Fruit fly (Drosophila melanogaster) whole organism, embryonic: ENCODE results near the gene Ir92a.

Experiments used
- Atf-2 ChIP-seq: fragments of 200-800 bp; sonication (Bioruptor generic); optimal IDR thresholded peaks from 2 replicates; lab custom pipeline; 2016; ENCODE audit warnings: missing biosample characterization, missing genetic modification characterization
- Atf3 ChIP-seq: fragments of 200-800 bp; sonication (Bioruptor generic); optimal IDR thresholded peaks from 3 replicates; lab custom pipeline; 2016; ENCODE audit warnings: missing biosample characterization, missing genetic modification characterization
- Bdp1 ChIP-seq: fragments of 200-800 bp; sonication (Bioruptor generic); optimal IDR thresholded peaks from 3 replicates; lab custom pipeline; 2016; ENCODE audit warnings: missing biosample characterization, missing genetic modification characterization
- BtbVII ChIP-seq: fragments of 200-800 bp; sonication (Bioruptor generic); optimal IDR thresholded peaks from 3 replicates; lab custom pipeline; 2017; ENCODE audit warnings: missing biosample characterization, mild to moderate bottlenecking, missing genetic modification characterization
- CG10209 ChIP-seq: fragments of 200-800 bp; sonication (Bioruptor generic); optimal IDR thresholded peaks from 3 replicates; lab custom pipeline; 2017; ENCODE audit warnings: missing biosample characterization, mild to moderate bottlenecking, missing genetic modification characterization, missing genetic modification reagents
- CG10979 ChIP-seq: fragments of 200-800 bp; sonication (Bioruptor generic); optimal IDR thresholded peaks from 2 replicates; lab custom pipeline; 2018; ENCODE audit warnings: missing biosample characterization, mild to moderate bottlenecking, missing genetic modification characterization, moderate library complexity
- CG11398 ChIP-seq: fragments of 200-800 bp; sonication (Bioruptor generic); optimal IDR thresholded peaks from 2 replicates; lab custom pipeline; 2016; ENCODE audit warnings: missing biosample characterization, missing genetic modification characterization
- CG12744 ChIP-seq: fragments of 200-800 bp; sonication (Bioruptor generic); optimal IDR thresholded peaks from 2 replicates; lab custom pipeline; 2016; ENCODE audit warnings: missing biosample characterization, missing genetic modification characterization
- CG13775 ChIP-seq: fragments of 200-800 bp; sonication (Bioruptor generic); optimal IDR thresholded peaks from 3 replicates; lab custom pipeline; 2017; ENCODE audit warnings: missing biosample characterization, mild to moderate bottlenecking, missing genetic modification characterization
- CG14667 ChIP-seq: fragments of 200-800 bp; sonication (Bioruptor generic); IDR thresholded peaks from 2 replicates; pipeline ENCODE4 v1.3.6; 2022; ENCODE audit warnings: missing biosample characterization, missing genetic modification characterization
- CG14710 ChIP-seq: fragments of 200-800 bp; sonication (Bioruptor generic); optimal IDR thresholded peaks from 3 replicates; lab custom pipeline; 2019; ENCODE audit warnings: missing biosample characterization, mild to moderate bottlenecking, missing genetic modification characterization, moderate library complexity
- CG15514 ChIP-seq: fragments of 200-800 bp; sonication (Bioruptor generic); optimal IDR thresholded peaks from 3 replicates; lab custom pipeline; 2017; ENCODE audit warnings: missing biosample characterization, missing genetic modification characterization, mild to moderate bottlenecking, moderate library complexity, missing genetic modification reagents
- CG1602 ChIP-seq: fragments of 200-800 bp; sonication (Bioruptor generic); optimal IDR thresholded peaks from 3 replicates; lab custom pipeline; 2016; ENCODE audit warnings: missing biosample characterization, missing genetic modification characterization
- CG18011 ChIP-seq: fragments of 200-800 bp; sonication (Bioruptor generic); optimal IDR thresholded peaks from 2 replicates; lab custom pipeline; 2017; ENCODE audit warnings: missing biosample characterization, missing genetic modification characterization, mild to moderate bottlenecking, moderate library complexity, missing genotype
- CG30020 ChIP-seq: fragments of 200-800 bp; optimal IDR thresholded peaks from 2 replicates; lab custom pipeline; 2019; ENCODE audit warnings: missing biosample characterization, mild to moderate bottlenecking, missing genetic modification characterization, moderate library complexity
- CG4404 ChIP-seq: fragments of 200-800 bp; sonication (Bioruptor generic); IDR thresholded peaks from 2 replicates; pipeline ENCODE4 v1.3.6; 2022; ENCODE audit warnings: missing biosample characterization, missing genetic modification characterization
- CG4707 ChIP-seq: fragments of 200-800 bp; sonication (Bioruptor generic); optimal IDR thresholded peaks from 2 replicates; lab custom pipeline; 2018; ENCODE audit warnings: missing biosample characterization, mild to moderate bottlenecking, missing genetic modification characterization, moderate library complexity
- CG5245 ChIP-seq: fragments of 200-800 bp; sonication (Bioruptor generic); optimal IDR thresholded peaks from 3 replicates; lab custom pipeline; 2016; ENCODE audit warnings: missing biosample characterization, missing genetic modification characterization
- CG6765 ChIP-seq: fragments of 200-800 bp; sonication (Bioruptor generic); optimal IDR thresholded peaks from 3 replicates; lab custom pipeline; 2017; ENCODE audit warnings: missing biosample characterization, mild to moderate bottlenecking, missing genetic modification characterization
- CTCF ChIP-seq: fragments of 200-800 bp; sonication (Bioruptor generic); optimal IDR thresholded peaks from 2 replicates; lab custom pipeline; 2017; ENCODE audit warnings: missing biosample characterization, mild to moderate bottlenecking, missing genetic modification characterization, moderate library complexity
- Fer3 ChIP-seq: fragments of 200-800 bp; sonication (Bioruptor generic); optimal IDR thresholded peaks from 2 replicates; lab custom pipeline; 2018; ENCODE audit warnings: missing biosample characterization, mild to moderate bottlenecking, missing genetic modification characterization, moderate library complexity
- Gug ChIP-seq: fragments of 200-800 bp; sonication (Bioruptor generic); IDR thresholded peaks from 4 replicates; pipeline ENCODE4 v1.3.6; 2022; ENCODE audit warnings: missing biosample characterization, missing genetic modification characterization
- Hr39 ChIP-seq: fragments of >200 bp; optimal IDR thresholded peaks from 2 replicates; lab custom pipeline; 2017
- Myb ChIP-seq: fragments of 200-800 bp; sonication (Bioruptor generic); optimal IDR thresholded peaks from 2 replicates; lab custom pipeline; 2016; ENCODE audit warnings: missing biosample characterization, missing genetic modification characterization
- Nf-YA ChIP-seq: fragments of 200-800 bp; sonication (Bioruptor generic); IDR thresholded peaks from 2 replicates; pipeline ENCODE4 v1.3.6; 2022; ENCODE audit warnings: missing biosample characterization, missing genetic modification characterization
- Poxn ChIP-seq: fragments of 200-800 bp; sonication (Bioruptor generic); IDR thresholded peaks from 2 replicates; pipeline ENCODE4 v1.3.6; 2022; ENCODE audit warnings: missing biosample characterization, missing genetic modification characterization
- Tbp ChIP-seq: fragments of >200 bp; optimal IDR thresholded peaks from 2 replicates; lab custom pipeline; 2018; ENCODE audit warnings: missing biosample characterization, missing genetic modification characterization
- YL-1 ChIP-seq: fragments of 200-800 bp; sonication (Bioruptor generic); optimal IDR thresholded peaks from 3 replicates; lab custom pipeline; 2017; ENCODE audit warnings: missing biosample characterization, mild to moderate bottlenecking, missing genetic modification characterization
- ash1 ChIP-seq: fragments of 200-800 bp; sonication (Bioruptor generic); optimal IDR thresholded peaks from 2 replicates; lab custom pipeline; 2018; ENCODE audit warnings: missing biosample characterization, mild to moderate bottlenecking, missing genetic modification characterization
- bcd ChIP-seq: fragments of 200-800 bp; sonication (Bioruptor generic); optimal IDR thresholded peaks from 2 replicates; lab custom pipeline; 2017; ENCODE audit warnings: missing biosample characterization, mild to moderate bottlenecking, missing genetic modification characterization
- da ChIP-seq: fragments of 200-800 bp; sonication (Bioruptor generic); optimal IDR thresholded peaks from 2 replicates; lab custom pipeline; 2016; ENCODE audit warnings: missing biosample characterization, missing genetic modification characterization
- dm ChIP-seq: fragments of 200-800 bp; sonication (Bioruptor generic); optimal IDR thresholded peaks from 3 replicates; lab custom pipeline; 2016; ENCODE audit warnings: missing biosample characterization, missing genetic modification characterization
- eyg ChIP-seq: fragments of 200-800 bp; sonication (Bioruptor generic); optimal IDR thresholded peaks from 3 replicates; lab custom pipeline; 2016; ENCODE audit warnings: missing biosample characterization, missing genetic modification characterization
- h ChIP-seq: fragments of >200 bp; optimal IDR thresholded peaks from 2 replicates; lab custom pipeline; 2017
- hbn ChIP-seq: fragments of 200-800 bp; sonication (Bioruptor generic); IDR thresholded peaks from 2 replicates; pipeline ENCODE4 v1.3.6; 2022; ENCODE audit warnings: missing biosample characterization, missing genetic modification characterization; ENCODE audit not compliant: partially characterized antibody
- jumu ChIP-seq: fragments of 200-800 bp; sonication (Bioruptor generic); optimal IDR thresholded peaks from 3 replicates; lab custom pipeline; 2016; ENCODE audit warnings: missing biosample characterization, missing genetic modification characterization
- kah ChIP-seq: fragments of 200-800 bp; sonication (Bioruptor generic); optimal IDR thresholded peaks from 2 replicates; lab custom pipeline; 2018; ENCODE audit warnings: missing biosample characterization, mild to moderate bottlenecking, missing genetic modification characterization
- knrl ChIP-seq: fragments of 200-800 bp; sonication (Bioruptor generic); IDR thresholded peaks from 3 replicates; pipeline ENCODE4 v1.3.6; 2022; ENCODE audit warnings: missing biosample characterization, missing genetic modification characterization; ENCODE audit not compliant: partially characterized antibody
- lbe ChIP-seq: fragments of 200-800 bp; sonication (Bioruptor generic); optimal IDR thresholded peaks from 2 replicates; lab custom pipeline; 2016; ENCODE audit warnings: missing biosample characterization, mild to moderate bottlenecking, missing genetic modification characterization
- nerfin-2 ChIP-seq: fragments of 200-800 bp; sonication (Bioruptor generic); IDR thresholded peaks from 2 replicates; pipeline ENCODE4 v1.3.6; 2022; ENCODE audit warnings: missing biosample characterization, missing genetic modification characterization; ENCODE audit not compliant: partially characterized antibody
- oc ChIP-seq: fragments of 200-800 bp; sonication (Bioruptor generic); optimal IDR thresholded peaks from 2 replicates; lab custom pipeline; 2018; ENCODE audit warnings: missing biosample characterization, mild to moderate bottlenecking, missing genetic modification characterization, moderate library complexity
- odd ChIP-seq: fragments of 200-800 bp; sonication (Bioruptor generic); optimal IDR thresholded peaks from 2 replicates; lab custom pipeline; 2017; ENCODE audit warnings: missing biosample characterization, mild to moderate bottlenecking, missing genetic modification characterization
- pho ChIP-seq: fragments of 200-800 bp; sonication (Bioruptor generic); optimal IDR thresholded peaks from 2 replicates; lab custom pipeline; 2016; ENCODE audit warnings: missing biosample characterization, missing genetic modification characterization
- phol ChIP-seq: fragments of 200-800 bp; sonication (Bioruptor generic); optimal IDR thresholded peaks from 3 replicates; lab custom pipeline; 2018; ENCODE audit warnings: missing biosample characterization, mild to moderate bottlenecking, missing genetic modification characterization, moderate library complexity
- ranshi ChIP-seq: fragments of 200-800 bp; sonication (Bioruptor generic); IDR thresholded peaks from 2 replicates; pipeline ENCODE4 v1.3.6; 2022; ENCODE audit warnings: missing biosample characterization, missing genetic modification characterization
- sd ChIP-seq: fragments of 200-800 bp; sonication (Bioruptor generic); optimal IDR thresholded peaks from 3 replicates; lab custom pipeline; 2018; ENCODE audit warnings: missing biosample characterization, mild to moderate bottlenecking, missing genetic modification characterization, moderate library complexity
- sens-2 ChIP-seq: fragments of 200-800 bp; sonication (Bioruptor generic); IDR thresholded peaks from 2 replicates; pipeline ENCODE4 v1.3.6; 2022; ENCODE audit warnings: missing biosample characterization, missing genetic modification characterization
- sim ChIP-seq: fragments of 200-800 bp; sonication (Bioruptor generic); IDR thresholded peaks from 2 replicates; pipeline ENCODE4 v1.3.6; 2022; ENCODE audit warnings: missing biosample characterization, missing genetic modification characterization
- slp2 ChIP-seq: fragments of 200-800 bp; sonication (Bioruptor generic); optimal IDR thresholded peaks from 2 replicates; lab custom pipeline; 2016; ENCODE audit warnings: missing biosample characterization, missing genetic modification characterization
- ssp ChIP-seq: fragments of 200-800 bp; sonication (Bioruptor generic); IDR thresholded peaks from 2 replicates; pipeline ENCODE4 v1.3.6; 2022; ENCODE audit warnings: missing biosample characterization, missing genetic modification characterization
- tna ChIP-seq: fragments of 200-800 bp; sonication (Bioruptor generic); IDR thresholded peaks from 2 replicates; pipeline ENCODE4 v1.3.6; 2022; ENCODE audit warnings: missing biosample characterization, missing genetic modification characterization; ENCODE audit not compliant: partially characterized antibody
- vnd ChIP-seq: fragments of 200-800 bp; sonication (Bioruptor generic); IDR thresholded peaks from 3 replicates; pipeline ENCODE4 v1.3.6; 2022; ENCODE audit warnings: missing biosample characterization, missing genetic modification characterization; ENCODE audit not compliant: partially characterized antibody

Gene Ir92a

dm6 chr3R:20308972-20309660, 29.7 kb upstream of the Ir92a start, which contains the start of gene Orp8 (continued):
- TF ChIP-seq Fer3 (tag; lab: Kevin White, UChicago) (peak; percentile 18), CG5245 (GFP tag; lab: Kevin White, UChicago) (no peak), Nf-YA (GFP tag; lab: Robert Waterston, UW) (no peak), hbn (no peak; the same call in none of the 2 replicates), odd (no peak), da (no peak), ash1 (GFP tag; lab: Kevin White, UChicago) (no peak), CG14710 (tag; lab: Kevin White, UChicago) (peak; percentile 11), Hr39 (no peak), CG13775 (GFP tag; lab: Kevin White, UChicago) (no peak), sd (tag; lab: Kevin White, UChicago) (peak; percentile 61), CG6765 (peak; percentile 65), dm (GFP tag; lab: Kevin White, UChicago) (no peak), CG4707 (GFP tag; lab: Kevin White, UChicago) (no peak), CG12744 (no peak), Myb (GFP tag; lab: Kevin White, UChicago) (peak; percentile 80), pho (GFP tag; lab: Kevin White, UChicago) (no peak), CG11398 (GFP tag; lab: Kevin White, UChicago) (peak; percentile 13), bcd (peak; percentile 19), phol (tag; lab: Kevin White, UChicago) (no peak), Atf-2 (no peak), CG15514 (peak; percentile 29), CG10979 (tag; lab: Kevin White, UChicago) (no peak), h (no peak), YL-1 (GFP tag; lab: Kevin White, UChicago) (peak; percentile 66), CG1602 (GFP tag; lab: Kevin White, UChicago) (no peak), oc (tag; lab: Kevin White, UChicago) (no peak), BtbVII (peak; percentile 82), jumu (GFP tag; lab: Kevin White, UChicago) (no peak), vnd (GFP tag; lab: Robert Waterston, UW) (no peak), knrl (GFP tag; lab: Robert Waterston, UW) (no peak), kah (GFP tag; lab: Kevin White, UChicago) (no peak), Atf3 (GFP tag; lab: Kevin White, UChicago) (peak; percentile 95), tna (GFP tag; lab: Robert Waterston, UW) (no peak; the same call in 1 of the 2 replicates), eyg (GFP tag; lab: Kevin White, UChicago) (no peak), nerfin-2 (no peak), Poxn (GFP tag; lab: Robert Waterston, UW) (no peak), CG10209 (GFP tag; lab: Kevin White, UChicago) (no peak), CTCF (no peak), Gug (GFP tag; lab: Robert Waterston, UW) (no peak), CG14667 (GFP tag; lab: Robert Waterston, UW) (no peak), lbe (GFP tag; lab: Kevin White, UChicago) (no peak), sim (peak; percentile 6; the same call in 1 of the 2 replicates), Tbp (GFP tag; lab: Kevin White, UChicago) (no peak), Bdp1 (no peak), sens-2 (no peak), CG4404 (GFP tag; lab: Robert Waterston, UW) (no peak), ranshi (GFP tag; lab: Robert Waterston, UW) (peak; percentile 43; the same call in 1 of the 2 replicates), CG30020 (no peak), CG18011 (GFP tag; lab: Kevin White, UChicago) (no peak), ssp (GFP tag; lab: Robert Waterston, UW) (no peak), slp2 (GFP tag; lab: Kevin White, UChicago) (no peak)
